Worm (Caenorhabditis elegans): ENCODE results near the gene R10E4.3.

The R10E4.3 gene

DNA sequence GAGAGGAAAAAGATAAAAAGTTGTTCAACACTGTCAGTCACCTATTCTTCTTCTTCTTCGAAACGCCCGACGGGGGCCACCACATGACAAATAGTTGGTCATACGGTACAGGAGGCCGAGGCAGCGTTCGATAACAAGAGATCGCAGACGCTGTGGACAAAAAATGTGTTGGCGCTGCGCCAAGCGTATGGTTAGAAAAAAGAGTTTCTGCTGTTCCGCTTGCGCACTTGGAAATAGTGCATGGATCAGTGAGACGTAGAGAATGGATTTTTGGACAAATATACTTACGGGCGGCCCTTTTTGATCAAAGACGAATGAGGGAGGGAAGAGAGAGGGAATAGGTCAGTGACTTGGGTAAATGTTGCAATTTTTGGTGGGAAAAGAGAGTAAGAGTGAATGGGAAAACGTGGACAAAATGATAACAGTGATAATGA is 2.5 kb downstream of the R10E4.3 start:
- TF ChIP-seq nhr-237 (tag; optimal IDR thresholded peaks at IDR 0.05) (no peak), bed-3 (GFP tag; optimal IDR thresholded peaks at IDR 0.05) (no peak), cnd-1 (tag; optimal IDR thresholded peaks at IDR 0.05) (peak; percentile 8), lsy-2 (tag; optimal IDR thresholded peaks at IDR 0.05) (no peak), hlh-1 (tag; optimal IDR thresholded peaks at IDR 0.05) (no peak)

DNA sequence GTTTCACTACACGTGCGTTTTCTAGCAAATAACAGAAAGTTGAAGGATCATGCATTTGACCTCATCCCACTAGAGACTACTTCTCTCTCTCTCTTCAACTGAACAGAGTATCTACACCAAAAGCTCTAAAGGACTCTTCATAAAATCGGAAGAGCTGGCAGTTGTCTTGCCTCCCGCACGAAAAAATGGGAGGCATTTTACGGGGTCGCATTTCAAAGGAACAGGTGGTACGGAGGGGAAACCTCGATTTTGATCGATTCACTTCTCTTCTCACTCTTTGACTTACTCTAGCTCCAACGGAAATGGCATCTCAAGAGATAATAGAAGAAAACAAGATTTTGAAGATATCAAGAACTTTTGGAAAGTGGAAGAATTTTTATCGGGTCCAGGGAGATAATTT is 4.1 kb downstream of the R10E4.3 start:
- TF ChIP-seq hlh-1 (tag; optimal IDR thresholded peaks at IDR 0.05), result peak; percentile 99
- peak; percentile 10 for TF ChIP-seq ces-1 (GFP tag; optimal IDR thresholded peaks at IDR 0.05)
- no peak for TF ChIP-seq sptf-1 (tag; optimal IDR thresholded peaks at IDR 0.05)
- TF ChIP-seq unc-62 (GFP tag; optimal IDR thresholded peaks at IDR 0.05), result peak; percentile 73
- peak; percentile 81 for TF ChIP-seq unc-120 (tag; optimal IDR thresholded peaks at IDR 0.05; ENCODE audit: poor library complexity, severe bottlenecking)
- no peak for TF ChIP-seq elt-1 (tag; optimal IDR thresholded peaks at IDR 0.05; ENCODE audit: borderline replicate concordance, insufficient read depth)

ce11 chrIII:4281955-4282618 is 5.2 kb downstream of the R10E4.3 start:
- TF ChIP-seq M03D4.4 (tag; optimal IDR thresholded peaks at IDR 0.05) (peak; percentile 81), pha-4 (tag; optimal IDR thresholded peaks at IDR 0.05) (peak; percentile 92), drap-1 (GFP tag; optimal IDR thresholded peaks at IDR 0.05) (peak; percentile 84), lin-13 (tag; optimal IDR thresholded peaks at IDR 0.05) (peak; percentile 64), ceh-39 (tag; optimal IDR thresholded peaks at IDR 0.05) (peak; percentile 93), zip-8 (tag; optimal IDR thresholded peaks at IDR 0.05) (no peak), bed-3 (GFP tag; optimal IDR thresholded peaks at IDR 0.05) (no peak), nhr-28 (tag; optimal IDR thresholded peaks at IDR 0.05) (no peak), snpc-4 (tag; optimal IDR thresholded peaks at IDR 0.05) (no peak), ces-1 (GFP tag; optimal IDR thresholded peaks at IDR 0.05) (peak; percentile 91), mep-1 (tag; optimal IDR thresholded peaks at IDR 0.05) (peak; percentile 94), sptf-1 (tag; optimal IDR thresholded peaks at IDR 0.05) (peak; percentile 74), unc-62 (GFP tag; optimal IDR thresholded peaks at IDR 0.05) (peak; percentile 99), mab-5 (tag; optimal IDR thresholded peaks at IDR 0.05) (no peak), tbx-8 (GFP tag; optimal IDR thresholded peaks at IDR 0.05) (peak; percentile 61), unc-39 (tag; optimal IDR thresholded peaks at IDR 0.05) (peak; percentile 60), hlh-1 (tag; optimal IDR thresholded peaks at IDR 0.05) (peak; percentile 73), unc-120 (tag; optimal IDR thresholded peaks at IDR 0.05; ENCODE audit: poor library complexity, severe bottlenecking) (peak; percentile 97), cnd-1 (tag; optimal IDR thresholded peaks at IDR 0.05) (peak; percentile 80), nhr-12 (tag; optimal IDR thresholded peaks at IDR 0.05) (peak; percentile 86), mls-2 (tag; optimal IDR thresholded peaks at IDR 0.05) (peak; percentile 93), ceh-43 (GFP tag; optimal IDR thresholded peaks at IDR 0.05) (peak; percentile 69), elt-1 (tag; optimal IDR thresholded peaks at IDR 0.05; ENCODE audit: borderline replicate concordance, insufficient read depth) (peak; percentile 48), nhr-2 (tag; optimal IDR thresholded peaks at IDR 0.05) (peak; percentile 65), lin-32 (GFP tag; optimal IDR thresholded peaks at IDR 0.05) (no peak), elt-3 (tag; optimal IDR thresholded peaks at IDR 0.05) (no peak), sem-2 (GFP tag; optimal IDR thresholded peaks at IDR 0.05) (no peak), ham-2 (GFP tag; optimal IDR thresholded peaks at IDR 0.05) (peak; percentile 98), ztf-11 (tag; optimal IDR thresholded peaks at IDR 0.05) (peak; percentile 81), blmp-1 (tag; optimal IDR thresholded peaks at IDR 0.05) (no peak), nhr-237 (tag; optimal IDR thresholded peaks at IDR 0.05) (peak; percentile 79), lsy-2 (tag; optimal IDR thresholded peaks at IDR 0.05) (peak; percentile 68), ceh-83 (GFP tag; optimal IDR thresholded peaks at IDR 0.05) (no peak), nhr-76 (tag; optimal IDR thresholded peaks at IDR 0.05) (no peak), flh-1 (GFP tag; optimal IDR thresholded peaks at IDR 0.05) (peak; percentile 40)

Data from whole organism, mixed stage, embryonic.